Fruit fly (Drosophila melanogaster): Measurements from ENCODE around the gene CG43074.

Gene CG43074

dm6 chr3L:3518512-3519492 is 34.3 kb upstream of the CG43074 start (continued):
- TF ChIP-seq vnd (GFP tag; IDR thresholded peaks at IDR 0.05; ENCODE audit: partially characterized antibody): no peak
- TF ChIP-seq CrebB (tag; optimal IDR thresholded peaks at IDR 0.05): peak; percentile 36
- TF ChIP-seq CG4360 (GFP tag; IDR thresholded peaks at IDR 0.05): no peak
- TF ChIP-seq knrl (GFP tag; IDR thresholded peaks at IDR 0.05; ENCODE audit: partially characterized antibody): no peak
- no peak for TF ChIP-seq Dll (GFP tag; IDR thresholded peaks at IDR 0.05; ENCODE audit: partially characterized antibody)
- TF ChIP-seq Xbp1 (GFP tag; optimal IDR thresholded peaks at IDR 0.05): no peak
- no peak for TF ChIP-seq mam (GFP tag; optimal IDR thresholded peaks at IDR 0.05)
- peak; percentile 50 for TF ChIP-seq sens (GFP tag)
- peak; percentile 33 for TF ChIP-seq D19A (tag; optimal IDR thresholded peaks at IDR 0.05)
- no peak for TF ChIP-seq CG17612 (GFP tag; IDR thresholded peaks at IDR 0.05)
- TF ChIP-seq Mes4 (GFP tag; optimal IDR thresholded peaks at IDR 0.05): no peak
- no peak for TF ChIP-seq CG6654 (GFP tag; optimal IDR thresholded peaks at IDR 0.05)
- TF ChIP-seq MESR4 (GFP tag; optimal IDR thresholded peaks at IDR 0.05): no peak
- peak; percentile 12 for TF ChIP-seq CG15269 (tag; optimal IDR thresholded peaks at IDR 0.05)
- TF ChIP-seq CG7745 (tag; optimal IDR thresholded peaks at IDR 0.05): peak; percentile 46
- no peak for TF ChIP-seq CG34422 (GFP tag; IDR thresholded peaks at IDR 0.05)
- no peak for TF ChIP-seq cg (GFP tag; optimal IDR thresholded peaks at IDR 0.05)
- TF ChIP-seq oc (tag; optimal IDR thresholded peaks at IDR 0.05): no peak
- no peak for TF ChIP-seq Vsx1 (GFP tag; optimal IDR thresholded peaks at IDR 0.05)
- TF ChIP-seq CG17186 (GFP tag; optimal IDR thresholded peaks at IDR 0.05): no peak
- no peak for TF ChIP-seq Antp (GFP tag; optimal IDR thresholded peaks at IDR 0.05)
- TF ChIP-seq CG6254 (GFP tag; optimal IDR thresholded peaks at IDR 0.05): peak; percentile 13
- TF ChIP-seq luna (GFP tag; optimal IDR thresholded peaks at IDR 0.05): no peak
- peak; percentile 9 for TF ChIP-seq ATbp (GFP tag; optimal IDR thresholded peaks at IDR 0.05)
- TF ChIP-seq CG9876 (GFP tag; optimal IDR thresholded peaks at IDR 0.05): no peak
- no peak for TF ChIP-seq sima (GFP tag; optimal IDR thresholded peaks at IDR 0.05)
- TF ChIP-seq CG11723 (GFP tag; optimal IDR thresholded peaks at IDR 0.05): peak; percentile 36
- TF ChIP-seq p53 (GFP tag; optimal IDR thresholded peaks at IDR 0.05): no peak
- TF ChIP-seq al (GFP tag; IDR thresholded peaks at IDR 0.05): no peak
- no peak for TF ChIP-seq CG10366 (GFP tag; IDR thresholded peaks at IDR 0.05)
- no peak for TF ChIP-seq gsb (GFP tag; IDR thresholded peaks at IDR 0.05)
- TF ChIP-seq CG14441 (GFP tag; IDR thresholded peaks at IDR 0.05): no peak
- TF ChIP-seq CG3065 (GFP tag; optimal IDR thresholded peaks at IDR 0.05): no peak
- peak; percentile 18 for TF ChIP-seq CG7271 (tag; optimal IDR thresholded peaks at IDR 0.05)
- TF ChIP-seq repo (GFP tag; optimal IDR thresholded peaks at IDR 0.05): no peak
- no peak for TF ChIP-seq crp (GFP tag; optimal IDR thresholded peaks at IDR 0.05)
- TF ChIP-seq grn (GFP tag; optimal IDR thresholded peaks at IDR 0.05): peak; percentile 48
- TF ChIP-seq pho (GFP tag; optimal IDR thresholded peaks at IDR 0.05): no peak
- no peak for TF ChIP-seq CG7372 (GFP tag; IDR thresholded peaks at IDR 0.05)
- TF ChIP-seq mld (GFP tag; IDR thresholded peaks at IDR 0.05; ENCODE audit: partially characterized antibody): no peak
- TF ChIP-seq fru (optimal IDR thresholded peaks at IDR 0.05): no peak
- peak; percentile 42 for TF ChIP-seq BtbVII (GFP tag; optimal IDR thresholded peaks at IDR 0.05)
- no peak for TF ChIP-seq Nf-YA (GFP tag; IDR thresholded peaks at IDR 0.05)
- TF ChIP-seq CG33213 (GFP tag; optimal IDR thresholded peaks at IDR 0.05): no peak
- no peak for TF ChIP-seq Spps (tag; optimal IDR thresholded peaks at IDR 0.05)
- TF ChIP-seq br (optimal IDR thresholded peaks at IDR 0.05): no peak
- TF ChIP-seq sr (GFP tag; IDR thresholded peaks at IDR 0.05): no peak
- TF ChIP-seq CG18599 (GFP tag; optimal IDR thresholded peaks at IDR 0.05): peak; percentile 48
- TF ChIP-seq CG15696 (tag; optimal IDR thresholded peaks at IDR 0.05): peak; percentile 84
- no peak for TF ChIP-seq Atf6 (GFP tag; IDR thresholded peaks at IDR 0.05)
